Fruit fly (Drosophila melanogaster): Measurements from ENCODE around the gene CG45080.

The CG45080 gene

DNA sequence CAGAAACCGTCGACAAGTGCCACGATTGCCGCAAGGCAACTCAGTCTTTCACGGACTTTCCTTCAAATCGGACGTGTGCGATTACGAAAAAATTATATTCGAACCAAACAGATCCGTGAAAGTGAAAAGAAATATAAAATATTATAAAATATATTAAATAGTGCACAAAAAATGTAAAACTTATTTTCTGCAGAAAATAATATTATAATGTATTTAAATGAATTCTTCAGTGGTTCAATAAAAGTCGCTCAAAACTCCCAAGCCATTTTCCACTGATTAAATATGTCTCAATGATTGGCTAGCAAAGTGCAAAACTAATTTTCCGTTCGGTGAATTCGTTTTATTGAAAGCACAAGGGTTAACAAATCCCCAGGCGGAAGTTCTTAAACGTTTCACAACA lies 19.0 kb upstream of the CG45080 start, which contains the start of gene PK2-R1:
Gene PK2-R1 (plus strand): TSS at position 301 of the 400 bp plus-strand sequence.
- TF ChIP-seq Hr83 (GFP tag; optimal IDR thresholded peaks at IDR 0.05; ENCODE audit: poor library complexity, severe bottlenecking) = no peak
- TF ChIP-seq Hnf4 (GFP tag; optimal IDR thresholded peaks at IDR 0.05) = no peak
- no peak for TF ChIP-seq lola (GFP tag; optimal IDR thresholded peaks at IDR 0.05)
- no peak for TF ChIP-seq dl (GFP tag; optimal IDR thresholded peaks at IDR 0.05; ENCODE audit: insufficient read depth in 1 of 2, partially characterized antibody in 2 of 2)

- no peak for TF ChIP-seq CG32264 (GFP tag; optimal IDR thresholded peaks at IDR 0.05)
- no peak for TF ChIP-seq N (GFP tag; optimal IDR thresholded peaks at IDR 0.05)
- no peak for TF ChIP-seq tai (GFP tag; optimal IDR thresholded peaks at IDR 0.05)
- no peak for TF ChIP-seq Rel (GFP tag; optimal IDR thresholded peaks at IDR 0.05)
- TF ChIP-seq Rel (tag; optimal IDR thresholded peaks at IDR 0.05) = no peak
- no peak for TF ChIP-seq Mio (GFP tag; optimal IDR thresholded peaks at IDR 0.05)
- no peak for TF ChIP-seq h (GFP tag; optimal IDR thresholded peaks at IDR 0.05)
- TF ChIP-seq Dfd (GFP tag; optimal IDR thresholded peaks at IDR 0.05) = no peak
- no peak for TF ChIP-seq OdsH (GFP tag; optimal IDR thresholded peaks at IDR 0.05)
Measured at dm6 chr3R:13334007-13334406, 14.9 kb upstream of the CG45080 start, which contains the start of gene PK2-R2. PK2-R2 (minus strand) TSS chr3R:13334166.

- TF ChIP-seq usp (GFP tag; optimal IDR thresholded peaks at IDR 0.05) (no peak), Jra (GFP tag; optimal IDR thresholded peaks at IDR 0.05) (no peak), Dif (GFP tag; optimal IDR thresholded peaks at IDR 0.05; ENCODE audit: partially characterized antibody) (no peak)
Measured at dm6 chr3R:13333031-13333430, 14.0 kb upstream of the CG45080 start.

- peak; percentile 35 for TF ChIP-seq rgr (GFP tag; optimal IDR thresholded peaks at IDR 0.05)
- no peak for TF ChIP-seq CG9705 (GFP tag; optimal IDR thresholded peaks at IDR 0.05)
Measured at dm6 chr3R:13319873-13320272, 803 bp upstream of the CG45080 start.

DNA sequence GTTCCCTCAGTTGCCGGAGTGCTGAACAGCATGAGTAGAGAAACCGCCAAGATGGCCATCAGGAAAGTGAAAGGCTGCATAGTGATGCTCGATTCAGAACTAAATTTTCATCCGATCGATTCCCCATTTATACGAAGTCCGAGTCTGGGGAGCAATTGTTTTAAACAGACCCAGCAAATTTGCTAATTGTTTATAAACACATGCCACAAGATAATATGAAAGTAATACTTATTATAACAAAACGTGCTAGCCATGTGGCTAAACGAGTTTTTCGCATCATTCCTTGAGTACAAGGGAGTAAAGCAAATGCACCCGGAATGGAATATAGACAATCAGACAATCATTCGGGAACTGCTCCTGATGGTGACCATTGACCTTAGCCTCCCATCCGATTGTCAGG lies 6.0 kb downstream of the CG45080 start, which contains the start of gene CG44142:
Gene CG44142 (minus strand): TSS at position 101 of the 400 bp plus-strand sequence.
- TF ChIP-seq Mio (GFP tag; optimal IDR thresholded peaks at IDR 0.05) (no peak), Sp1 (GFP tag; optimal IDR thresholded peaks at IDR 0.05) (no peak), br (GFP tag; optimal IDR thresholded peaks at IDR 0.05) (no peak), lola (GFP tag; optimal IDR thresholded peaks at IDR 0.05) (no peak), jim (GFP tag; optimal IDR thresholded peaks at IDR 0.05) (no peak)

DNA sequence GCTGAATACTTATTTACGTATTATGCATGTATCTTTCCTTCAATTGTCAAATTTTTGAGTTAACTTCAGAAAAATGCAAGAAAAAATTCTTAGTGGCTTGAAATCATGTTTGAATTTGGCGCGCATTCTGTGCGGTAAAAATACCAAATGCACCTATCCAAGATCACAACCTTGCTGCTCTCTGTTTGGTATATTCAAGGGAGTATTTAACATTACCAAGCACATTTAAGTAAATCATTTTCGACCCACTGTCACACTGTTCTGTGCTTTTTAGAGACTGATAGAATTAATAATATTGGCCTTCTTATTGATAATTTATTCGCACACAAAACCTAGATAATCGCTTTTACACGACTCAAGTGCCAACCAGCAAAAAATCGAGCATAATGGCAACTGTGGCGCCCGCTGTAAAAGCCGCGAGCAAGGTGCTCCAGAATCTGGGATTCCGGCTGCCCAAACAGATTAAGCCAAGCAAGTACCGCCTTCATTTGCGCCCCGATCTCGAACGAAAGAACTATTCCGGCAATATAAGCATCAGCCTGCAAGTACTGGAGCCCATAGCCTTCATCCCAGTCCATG lies 9.8 kb downstream of the CG45080 start:
- TF ChIP-seq fru (GFP tag; optimal IDR thresholded peaks at IDR 0.05) (no peak), Hnf4 (GFP tag; optimal IDR thresholded peaks at IDR 0.05) (peak; percentile 30), ey (GFP tag; optimal IDR thresholded peaks at IDR 0.05) (no peak), CG32264 (GFP tag; optimal IDR thresholded peaks at IDR 0.05) (no peak), Rel (GFP tag; optimal IDR thresholded peaks at IDR 0.05) (no peak), Rel (tag; optimal IDR thresholded peaks at IDR 0.05) (peak; percentile 46)

dm6 chr3R:13306595-13306994 lies 12.5 kb downstream of the CG45080 start:
- TF ChIP-seq Rel (GFP tag; optimal IDR thresholded peaks at IDR 0.05) = no peak
- TF ChIP-seq Rel (tag; optimal IDR thresholded peaks at IDR 0.05) = peak; percentile 58
- no peak for TF ChIP-seq tai (GFP tag; optimal IDR thresholded peaks at IDR 0.05)

DNA sequence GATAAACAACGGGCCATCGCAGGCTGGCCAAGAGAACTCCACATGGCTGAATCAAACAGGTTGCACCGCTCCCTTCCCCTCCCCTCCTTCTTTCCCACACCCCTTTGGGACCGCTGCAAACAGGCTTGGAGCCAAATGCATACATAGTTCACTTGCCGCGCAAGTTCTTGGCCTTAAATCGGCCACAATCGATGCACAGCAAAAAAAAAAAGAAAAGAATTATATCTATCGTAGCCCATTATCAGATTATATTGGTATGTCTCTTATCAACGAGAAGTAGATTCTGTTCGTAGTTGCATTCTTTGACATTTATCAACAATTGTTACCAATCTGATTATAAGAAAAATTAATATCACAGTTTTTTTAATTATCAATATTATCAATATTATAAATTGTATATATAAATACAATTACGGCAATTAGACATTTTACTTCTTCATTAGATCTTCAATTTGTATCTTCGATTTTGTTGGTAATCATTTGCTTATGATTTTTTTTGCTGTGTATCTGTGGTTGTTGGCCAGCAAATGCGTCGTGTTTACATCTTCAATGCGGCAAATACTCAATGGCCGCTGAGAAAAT lies 13.7 kb downstream of the CG45080 start:
- TF ChIP-seq HLH106 (tag; optimal IDR thresholded peaks at IDR 0.05) (peak; percentile 81), lola (GFP tag; optimal IDR thresholded peaks at IDR 0.05) (no peak), Dfd (GFP tag; optimal IDR thresholded peaks at IDR 0.05) (no peak), psq (GFP tag; optimal IDR thresholded peaks at IDR 0.05) (peak; percentile 85), br (GFP tag; optimal IDR thresholded peaks at IDR 0.05) (peak; percentile 19), dl (GFP tag; optimal IDR thresholded peaks at IDR 0.05; ENCODE audit: insufficient read depth in 1 of 2, partially characterized antibody in 2 of 2) (peak in 1 of 2 experiments; percentile 11), Rel (GFP tag; optimal IDR thresholded peaks at IDR 0.05) (no peak), Rel (tag; optimal IDR thresholded peaks at IDR 0.05) (no peak), ey (GFP tag; optimal IDR thresholded peaks at IDR 0.05) (peak; percentile 34), tai (GFP tag; optimal IDR thresholded peaks at IDR 0.05) (no peak), N (GFP tag; optimal IDR thresholded peaks at IDR 0.05) (no peak), OdsH (GFP tag; optimal IDR thresholded peaks at IDR 0.05) (peak; percentile 85), Myc (optimal IDR thresholded peaks at IDR 0.05) (no peak), h (GFP tag; optimal IDR thresholded peaks at IDR 0.05) (peak; percentile 61), CG9705 (GFP tag; optimal IDR thresholded peaks at IDR 0.05) (peak; percentile 45), jim (GFP tag; optimal IDR thresholded peaks at IDR 0.05) (no peak), GATAd (GFP tag; optimal IDR thresholded peaks at IDR 0.05) (no peak), fru (GFP tag; optimal IDR thresholded peaks at IDR 0.05) (peak; percentile 78), CrebA (GFP tag; optimal IDR thresholded peaks at IDR 0.05; ENCODE audit: borderline replicate concordance) (no peak), usp (GFP tag; optimal IDR thresholded peaks at IDR 0.05) (no peak), sv (GFP tag; optimal IDR thresholded peaks at IDR 0.05) (no peak), pan (optimal IDR thresholded peaks at IDR 0.05) (no peak), Hr83 (GFP tag; optimal IDR thresholded peaks at IDR 0.05; ENCODE audit: poor library complexity, severe bottlenecking) (no peak), brk (GFP tag; optimal IDR thresholded peaks at IDR 0.05) (no peak), dsf (GFP tag; optimal IDR thresholded peaks at IDR 0.05; ENCODE audit: borderline replicate concordance) (no peak), Hnf4 (GFP tag; optimal IDR thresholded peaks at IDR 0.05) (peak; percentile 37)
